Fruit fly (Drosophila melanogaster) whole organism: ENCODE data around the gene Alp11.

Experiments
- Dll ChIP-seq: fragments of >200 bp; optimal IDR thresholded peaks from 2 replicates; lab custom pipeline; 2017
- EcR ChIP-seq, 2 experiments: fragments of >200 bp; optimal IDR thresholded peaks; 2 replicates each; lab custom pipeline; 2017; ENCODE audit warnings: missing biosample characterization in 2 of 2, missing genetic modification characterization in 2 of 2, missing genetic modification reagents in 2 of 2
- pan ChIP-seq: fragments of >200 bp; optimal IDR thresholded peaks from 2 replicates; lab custom pipeline; 2017

dm6 chrX:15611795-15612194 is 24.3 kb downstream of the Alp11 start:
- TF ChIP-seq EcR (GFP tag; optimal IDR thresholded peaks at IDR 0.05; lab: Kevin White, UChicago) (no peak), pan (lab: Kevin White, UChicago) (no peak), Dll (lab: Kevin White, UChicago) (no peak)
